Worm (Caenorhabditis elegans) whole organism, midembryonic: ENCODE measurements around the gene tbce-1.

Source experiments
- T22C8.4 ChIP-seq: fragments of 200-800 bp; sonication (Bioruptor generic); IDR thresholded peaks from 2 replicates; pipeline ENCODE4 v1.3.6; 2022; ENCODE audit warnings: missing genetic modification characterization, missing compliant biosample characterization
- cog-1 ChIP-seq: sonication (generic microtip); optimal IDR thresholded peaks from 2 replicates; lab custom pipeline; 2016; ENCODE audit warnings: missing genetic modification characterization, missing compliant biosample characterization
- flt-1 ChIP-seq: fragments of 200-800 bp; sonication (Bioruptor generic); IDR thresholded peaks from 2 replicates; pipeline ENCODE4 v1.3.6; 2022; ENCODE audit warnings: missing genetic modification characterization, missing compliant biosample characterization
- klf-2 ChIP-seq: fragments of 200-800 bp; sonication (Bioruptor generic); conservative IDR thresholded peaks from 2 replicates; pipeline ENCODE4 v1.3.6; 2022; ENCODE audit warnings: missing genetic modification reagents, missing genetic modification characterization, missing compliant biosample characterization
- ref-1 ChIP-seq: fragments of 200-800 bp; sonication (Bioruptor generic); conservative IDR thresholded peaks from 2 replicates; pipeline ENCODE4 v1.3.6; 2022; ENCODE audit warnings: missing genetic modification reagents, missing genetic modification characterization, missing compliant biosample characterization
- tab-1 ChIP-seq: fragments of 200-800 bp; sonication (Bioruptor generic); IDR thresholded peaks from 2 replicates; pipeline ENCODE4 v1.3.6; 2022; ENCODE audit warnings: missing genetic modification characterization, missing compliant biosample characterization
- ztf-23 ChIP-seq: fragments of 200-800 bp; sonication (Bioruptor generic); IDR thresholded peaks from 2 replicates; pipeline ENCODE4 v1.3.6; 2022; ENCODE audit warnings: missing genetic modification reagents, missing genetic modification characterization, missing compliant biosample characterization
- ztf-29 ChIP-seq: fragments of 200-800 bp; sonication (Bioruptor generic); IDR thresholded peaks from 2 replicates; pipeline ENCODE4 v1.3.6; 2022; ENCODE audit warnings: missing genetic modification reagents, missing genetic modification characterization, missing compliant biosample characterization

DNA sequence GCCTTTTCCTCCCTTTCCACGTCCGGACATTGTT, 39.3 kb downstream of the tbce-1 start, which contains the start of gene his-31:
- TF ChIP-seq ref-1 (GFP tag; lab: Robert Waterston, UW) (no peak), T22C8.4 (no peak), klf-2 (GFP tag; lab: Robert Waterston, UW) (no peak), ztf-23 (GFP tag; lab: Robert Waterston, UW) (no peak), cog-1 (no peak), tab-1 (GFP tag; lab: Robert Waterston, UW) (no peak), flt-1 (GFP tag; lab: Robert Waterston, UW) (no peak), ztf-29 (GFP tag; lab: Robert Waterston, UW) (no peak)
